Fruit fly (Drosophila melanogaster): Measurements from ENCODE around the gene GAA1.
A peak's percentile ranks its signal among the peaks of the same experiment; 100 is the strongest.

Gene GAA1

dm6 chrX:5891666-5892444 lies 18.7 kb upstream of the GAA1 start:
- TF ChIP-seq CG9727 (GFP tag; optimal IDR thresholded peaks at IDR 0.05) (peak; percentile 53), ab (GFP tag; optimal IDR thresholded peaks at IDR 0.05) (no peak), CG8478 (optimal IDR thresholded peaks at IDR 0.05) (no peak), dimm (GFP tag; IDR thresholded peaks at IDR 0.05) (no peak), CG8089 (GFP tag; optimal IDR thresholded peaks at IDR 0.05) (no peak), sob (GFP tag; IDR thresholded peaks at IDR 0.05) (peak; percentile 43), nerfin-1 (tag; optimal IDR thresholded peaks at IDR 0.05) (no peak), sug (tag; optimal IDR thresholded peaks at IDR 0.05) (no peak), CG16779 (GFP tag; IDR thresholded peaks at IDR 0.05) (0 out of 2 replicates have a peak, but pooled peaks have one; percentile 12), Atf-2 (GFP tag; optimal IDR thresholded peaks at IDR 0.05) (peak; percentile 16), en (GFP tag; optimal IDR thresholded peaks at IDR 0.05) (no peak), TFAM (GFP tag; optimal IDR thresholded peaks at IDR 0.05) (no peak), CG18262 (tag; optimal IDR thresholded peaks at IDR 0.05) (peak; percentile 15), Meics (GFP tag; optimal IDR thresholded peaks at IDR 0.05) (peak; percentile 90), CG1792 (GFP tag; optimal IDR thresholded peaks at IDR 0.05) (peak; percentile 14), fd96Cb (tag; optimal IDR thresholded peaks at IDR 0.05) (peak; percentile 11), CG1603 (tag; optimal IDR thresholded peaks at IDR 0.05) (peak; percentile 38), CG18011 (GFP tag; optimal IDR thresholded peaks at IDR 0.05) (no peak), NK7.1 (GFP tag; optimal IDR thresholded peaks at IDR 0.05) (no peak), Hmr (GFP tag; optimal IDR thresholded peaks at IDR 0.05) (peak; percentile 54), Taf1 (GFP tag; IDR thresholded peaks at IDR 0.05) (0 out of 2 replicates have a peak, but pooled peaks have one; percentile 20), CG7271 (tag; optimal IDR thresholded peaks at IDR 0.05) (no peak), row (GFP tag; IDR thresholded peaks at IDR 0.05) (peak; percentile 15; the same call in 2 of the 3 replicates), HLH54F (GFP tag; optimal IDR thresholded peaks at IDR 0.05) (peak; percentile 36), rib (GFP tag; IDR thresholded peaks at IDR 0.05) (no peak), Mad (GFP tag; optimal IDR thresholded peaks at IDR 0.05) (no peak), Sox100B (GFP tag; optimal IDR thresholded peaks at IDR 0.05) (no peak), CG34376 (GFP tag; optimal IDR thresholded peaks at IDR 0.05) (no peak), CG42726 (GFP tag; IDR thresholded peaks at IDR 0.05; ENCODE audit: partially characterized antibody) (no peak), Fer3 (tag; optimal IDR thresholded peaks at IDR 0.05) (peak; percentile 19), Dfd (GFP tag; optimal IDR thresholded peaks at IDR 0.05) (no peak), Scr (GFP tag; IDR thresholded peaks at IDR 0.05; ENCODE audit: partially characterized antibody) (no peak), mam (GFP tag; optimal IDR thresholded peaks at IDR 0.05) (peak; percentile 57), CG32532 (GFP tag; IDR thresholded peaks at IDR 0.05) (peak; percentile 76), Hr39 (optimal IDR thresholded peaks at IDR 0.05) (no peak), crc (GFP tag; optimal IDR thresholded peaks at IDR 0.05) (no peak), HmgD (GFP tag; optimal IDR thresholded peaks at IDR 0.05) (no peak), CG3065 (GFP tag; optimal IDR thresholded peaks at IDR 0.05) (peak; percentile 5), luna (GFP tag; optimal IDR thresholded peaks at IDR 0.05) (no peak), stc (GFP tag; IDR thresholded peaks at IDR 0.05) (no peak), CG32772 (GFP tag; IDR thresholded peaks at IDR 0.05) (0 out of 2 replicates have a peak, but pooled peaks have one; percentile 31), Gug (GFP tag; IDR thresholded peaks at IDR 0.05) (no peak), CG13775 (GFP tag; optimal IDR thresholded peaks at IDR 0.05) (peak; percentile 24), gem (tag; optimal IDR thresholded peaks at IDR 0.05) (peak; percentile 69), Tbp (GFP tag; optimal IDR thresholded peaks at IDR 0.05) (no peak), maf-S (GFP tag; optimal IDR thresholded peaks at IDR 0.05) (peak; percentile 47), C15 (GFP tag; IDR thresholded peaks at IDR 0.05) (no peak), knrl (GFP tag; IDR thresholded peaks at IDR 0.05; ENCODE audit: partially characterized antibody) (no peak), hkb (optimal IDR thresholded peaks at IDR 0.05) (no peak), hkb (GFP tag; IDR thresholded peaks at IDR 0.05) (no peak), sc (optimal IDR thresholded peaks at IDR 0.05) (no peak), sc (GFP tag; optimal IDR thresholded peaks at IDR 0.05) (no peak)

Data from whole organism, embryonic.